Worm (Caenorhabditis elegans) whole organism, L4 larva: ENCODE measurements around the gene srx-64.

Source experiments
- F26F4.8 ChIP-seq: fragments of 200-800 bp; sonication (Bioruptor generic); conservative IDR thresholded peaks from 2 replicates; pipeline ENCODE4 v1.3.6; 2022; ENCODE audit warnings: missing genetic modification characterization, missing compliant biosample characterization
- nhr-11 ChIP-seq: fragments of 150-350 bp; optimal IDR thresholded peaks from 2 replicates; lab custom pipeline; 2014; ENCODE audit warnings: missing biosample characterization, missing genetic modification characterization
- pha-4 ChIP-seq, 2 experiments: fragments of 150-350 bp in 1 of 2; fragments of 200-800 bp in 1 of 2; sonication (Bioruptor generic) in 1 of 2; IDR thresholded peaks in 1 of 2; optimal IDR thresholded peaks in 1 of 2; 2 replicates each; pipeline versions ENCODE4 v1.3.6 to Lab custom; 2014 to 2022; ENCODE audit warnings: missing genetic modification characterization in 2 of 2, missing genetic modification reagents in 2 of 2, missing biosample characterization in 1 of 2, missing compliant biosample characterization in 1 of 2

ce11 chrV:3974361-3974760 lies 45.2 kb downstream of the srx-64 start, which contains the start of gene str-82:
- TF ChIP-seq pha-4 (GFP tag; IDR thresholded peaks at IDR 0.05; lab: Robert Waterston, UW) (no peak), pha-4 (tag; optimal IDR thresholded peaks at IDR 0.05; lab: Kevin White, UChicago) (no peak), nhr-11 (tag; lab: Kevin White, UChicago) (no peak), F26F4.8 (GFP tag; lab: Robert Waterston, UW) (no peak)
